Fruit fly (Drosophila melanogaster) whole organism, prepupa: ENCODE results near the gene Ada1-1.
A peak's percentile ranks its signal among the peaks of the same experiment; 100 is the strongest.
"Not testable (repeated sequence)": the region's sequence is repeated elsewhere in the genome, so short reads cannot be mapped to it uniquely, and the experiment has no call there.

Source experiments
- CG11294 ChIP-seq: fragments of 200-800 bp; sonication (Bioruptor generic); IDR thresholded peaks from 2 replicates; pipeline ENCODE4 v1.3.6; 2022; ENCODE audit warnings: missing biosample characterization, missing genetic modification characterization
- CG15336 ChIP-seq: fragments of 200-800 bp; sonication (Bioruptor generic); IDR thresholded peaks from 2 replicates; pipeline ENCODE4 v1.3.6; 2022; ENCODE audit warnings: missing biosample characterization, missing genetic modification characterization
- CG1621 ChIP-seq: fragments of 200-800 bp; sonication (Bioruptor generic); optimal IDR thresholded peaks from 3 replicates; lab custom pipeline; 2018; ENCODE audit warnings: missing biosample characterization, mild to moderate bottlenecking, missing genetic modification characterization
- CG16779 ChIP-seq: fragments of 200-800 bp; sonication (Bioruptor generic); optimal IDR thresholded peaks from 3 replicates; lab custom pipeline; 2017; ENCODE audit warnings: missing biosample characterization, mild to moderate bottlenecking, missing genetic modification characterization
- CG32006 ChIP-seq: fragments of 200-800 bp; sonication (Bioruptor generic); optimal IDR thresholded peaks from 3 replicates; lab custom pipeline; 2017; ENCODE audit warnings: missing biosample characterization, mild to moderate bottlenecking, missing genetic modification characterization
- CG34406 ChIP-seq: fragments of 200-800 bp; sonication (Bioruptor generic); optimal IDR thresholded peaks from 3 replicates; lab custom pipeline; 2016; ENCODE audit warnings: missing biosample characterization, missing genetic modification characterization
- CG3919 ChIP-seq: fragments of 200-800 bp; sonication (Bioruptor generic); optimal IDR thresholded peaks from 3 replicates; lab custom pipeline; 2016; ENCODE audit warnings: missing biosample characterization, missing genetic modification characterization
- CG6792 ChIP-seq: fragments of 200-800 bp; sonication (Bioruptor generic); optimal IDR thresholded peaks from 3 replicates; lab custom pipeline; 2016; ENCODE audit warnings: missing biosample characterization, missing genetic modification characterization
- CG6808 ChIP-seq: fragments of 200-800 bp; sonication (Bioruptor generic); optimal IDR thresholded peaks from 3 replicates; lab custom pipeline; 2017; ENCODE audit warnings: missing biosample characterization, missing genetic modification characterization, mild to moderate bottlenecking, moderate library complexity, missing genetic modification reagents
- CG6854 ChIP-seq: fragments of 200-800 bp; sonication (Bioruptor generic); optimal IDR thresholded peaks from 2 replicates; lab custom pipeline; 2017; ENCODE audit warnings: missing biosample characterization, mild to moderate bottlenecking, missing genetic modification characterization
- CG7368 ChIP-seq: fragments of 200-800 bp; sonication (Bioruptor generic); optimal IDR thresholded peaks from 3 replicates; lab custom pipeline; 2016; ENCODE audit warnings: missing biosample characterization, missing genetic modification characterization
- CG8119 ChIP-seq: fragments of 200-800 bp; sonication (Bioruptor generic); IDR thresholded peaks from 3 replicates; pipeline ENCODE4 v1.3.6; 2022; ENCODE audit warnings: missing biosample characterization, missing genetic modification characterization
- CG8319 ChIP-seq: fragments of 200-800 bp; sonication (Bioruptor generic); optimal IDR thresholded peaks from 3 replicates; lab custom pipeline; 2016; ENCODE audit warnings: missing biosample characterization, missing genetic modification characterization
- CG8632 ChIP-seq: fragments of 200-800 bp; sonication (Bioruptor generic); optimal IDR thresholded peaks from 3 replicates; lab custom pipeline; 2016; ENCODE audit warnings: missing biosample characterization, missing genetic modification characterization
- Eip75B ChIP-seq: fragments of 200-800 bp; sonication (Bioruptor generic); optimal IDR thresholded peaks from 3 replicates; lab custom pipeline; 2016; ENCODE audit warnings: missing biosample characterization, missing genetic modification characterization
- Eip78C ChIP-seq: fragments of 200-800 bp; sonication (Bioruptor generic); peaks from one replicate; lab custom pipeline; 2016; ENCODE audit warnings: missing biosample characterization, missing genetic modification characterization
- Eip93F ChIP-seq: fragments of 200-800 bp; sonication (Bioruptor generic); optimal IDR thresholded peaks from 2 replicates; lab custom pipeline; 2016; ENCODE audit warnings: missing biosample characterization, mild to moderate bottlenecking, missing genetic modification characterization
- Ets96B ChIP-seq: fragments of 200-800 bp; optimal IDR thresholded peaks from 2 replicates; lab custom pipeline; 2019; ENCODE audit warnings: missing biosample characterization, mild to moderate bottlenecking, missing genetic modification characterization, moderate library complexity
- Gug ChIP-seq: fragments of 200-800 bp; sonication (Bioruptor generic); IDR thresholded peaks from 2 replicates; pipeline ENCODE4 v1.3.6; 2022; ENCODE audit warnings: missing biosample characterization, missing genetic modification characterization
- Hr38 ChIP-seq: sonication (Bioruptor generic); optimal IDR thresholded peaks from 2 replicates; lab custom pipeline; 2016; ENCODE audit warnings: missing biosample characterization, missing genetic modification characterization
- Hr4 ChIP-seq: fragments of 200-800 bp; sonication (Bioruptor generic); optimal IDR thresholded peaks from 3 replicates; lab custom pipeline; 2016; ENCODE audit warnings: missing biosample characterization, missing genetic modification characterization
- Lpt ChIP-seq: fragments of 200-800 bp; sonication (Bioruptor generic); optimal IDR thresholded peaks from 3 replicates; lab custom pipeline; 2016; ENCODE audit warnings: missing biosample characterization, missing genetic modification characterization
- OdsH ChIP-seq: fragments of 200-800 bp; sonication (Bioruptor generic); optimal IDR thresholded peaks from 3 replicates; lab custom pipeline; 2016; ENCODE audit warnings: missing biosample characterization, missing genetic modification characterization
- Smox ChIP-seq: fragments of 200-800 bp; sonication (Bioruptor generic); optimal IDR thresholded peaks from 3 replicates; lab custom pipeline; 2016; ENCODE audit warnings: missing biosample characterization, missing genetic modification characterization
- Sox102F ChIP-seq: fragments of 200-800 bp; sonication (Bioruptor generic); optimal IDR thresholded peaks from 2 replicates; lab custom pipeline; 2016; ENCODE audit warnings: missing biosample characterization, mild to moderate bottlenecking, missing genetic modification characterization
- Sox14 ChIP-seq: fragments of 200-800 bp; sonication (Bioruptor generic); optimal IDR thresholded peaks from 3 replicates; lab custom pipeline; 2016; ENCODE audit warnings: missing biosample characterization, missing genetic modification characterization
- Sox15 ChIP-seq: fragments of 200-800 bp; sonication (Bioruptor generic); optimal IDR thresholded peaks from 3 replicates; lab custom pipeline; 2016; ENCODE audit warnings: missing biosample characterization, missing genetic modification characterization
- achi ChIP-seq: fragments of 200-800 bp; sonication (Bioruptor generic); optimal IDR thresholded peaks from 3 replicates; lab custom pipeline; 2016; ENCODE audit warnings: missing biosample characterization, missing genetic modification characterization
- cyc ChIP-seq: fragments of 200-800 bp; sonication (Bioruptor generic); optimal IDR thresholded peaks from 3 replicates; lab custom pipeline; 2016; ENCODE audit warnings: missing biosample characterization, missing genetic modification characterization
- dac ChIP-seq: fragments of 200-800 bp; sonication (Bioruptor generic); optimal IDR thresholded peaks from 2 replicates; lab custom pipeline; 2017; ENCODE audit warnings: missing biosample characterization, mild to moderate bottlenecking, missing genetic modification characterization
- eg ChIP-seq: fragments of 200-800 bp; sonication (Bioruptor generic); IDR thresholded peaks from 3 replicates; pipeline ENCODE4 v1.3.6; 2022; ENCODE audit warnings: missing biosample characterization, missing genetic modification characterization
- esn ChIP-seq: fragments of 200-800 bp; sonication (Bioruptor generic); optimal IDR thresholded peaks from 2 replicates; lab custom pipeline; 2016; ENCODE audit warnings: missing biosample characterization, mild to moderate bottlenecking, missing genetic modification characterization, moderate library complexity
- fd59A ChIP-seq: fragments of 200-800 bp; sonication (Bioruptor generic); optimal IDR thresholded peaks from 2 replicates; lab custom pipeline; 2017; ENCODE audit warnings: missing biosample characterization, mild to moderate bottlenecking, missing genetic modification characterization, missing genetic modification reagents
- fd85E ChIP-seq: fragments of 200-800 bp; sonication (Bioruptor generic); optimal IDR thresholded peaks from 3 replicates; lab custom pipeline; 2016; ENCODE audit warnings: missing biosample characterization, missing genetic modification characterization
- fkh ChIP-seq: fragments of 200-800 bp; sonication (Bioruptor generic); optimal IDR thresholded peaks from 3 replicates; lab custom pipeline; 2017; ENCODE audit warnings: missing biosample characterization, mild to moderate bottlenecking, missing genetic modification characterization, moderate library complexity
- lz ChIP-seq: fragments of 200-800 bp; sonication (Bioruptor generic); optimal IDR thresholded peaks from 3 replicates; lab custom pipeline; 2016; ENCODE audit warnings: missing biosample characterization, missing genetic modification characterization
- net ChIP-seq: fragments of 200-800 bp; sonication (Bioruptor generic); optimal IDR thresholded peaks from 3 replicates; lab custom pipeline; 2016; ENCODE audit warnings: missing biosample characterization, missing genetic modification characterization
- pdm3 ChIP-seq: fragments of 200-800 bp; sonication (Bioruptor generic); optimal IDR thresholded peaks from 3 replicates; lab custom pipeline; 2016; ENCODE audit warnings: missing biosample characterization, missing genetic modification characterization
- salr ChIP-seq, 2 experiments: fragments of 200-800 bp; sonication (Bioruptor generic); optimal IDR thresholded peaks; 3 replicates each; lab custom pipeline; 2016 to 2018; ENCODE audit warnings: missing biosample characterization in 2 of 2, missing genetic modification characterization in 2 of 2, mild to moderate bottlenecking in 1 of 2
- spab ChIP-seq: fragments of 200-800 bp; sonication (Bioruptor generic); optimal IDR thresholded peaks from 2 replicates; lab custom pipeline; 2017; ENCODE audit warnings: missing biosample characterization, mild to moderate bottlenecking, missing genetic modification characterization, missing genetic modification reagents
- ss ChIP-seq, 2 experiments: fragments of 200-800 bp; sonication (Bioruptor generic); optimal IDR thresholded peaks; 2 replicates in 1 of 2; 3 replicates in 1 of 2; lab custom pipeline; 2017 to 2018; ENCODE audit warnings: mild to moderate bottlenecking in 2 of 2, missing biosample characterization in 2 of 2, missing genetic modification characterization in 2 of 2, moderate library complexity in 1 of 2
- svp ChIP-seq: fragments of 200-800 bp; sonication (Bioruptor generic); peaks from one replicate; lab custom pipeline; 2016; ENCODE audit warnings: missing biosample characterization, missing genetic modification characterization
- topi ChIP-seq: fragments of 200-800 bp; sonication (Bioruptor generic); optimal IDR thresholded peaks from 3 replicates; lab custom pipeline; 2016; ENCODE audit warnings: missing biosample characterization, missing genetic modification characterization
- vri ChIP-seq: fragments of 200-800 bp; sonication (Bioruptor generic); optimal IDR thresholded peaks from 3 replicates; lab custom pipeline; 2016; ENCODE audit warnings: missing biosample characterization, mild to moderate bottlenecking, missing genetic modification characterization

The Ada1-1 gene

dm6 chr2L:11996509-11996908 lies at the start of gene Ada1-1:
Ada1-1 (plus strand) TSS chr2L:11996809.
- TF ChIP-seq vri (GFP tag; lab: Kevin White, UChicago); CG7368 (GFP tag; lab: Kevin White, UChicago); Hr38: not testable (repeated sequence)

dm6 chr2L:11947641-11948040 lies 49.0 kb upstream of the Ada1-1 start, which contains the start of gene CG16964:
CG16964 (plus strand) TSS chr2L:11947941.
- no peak for TF ChIP-seq Hr38
- TF ChIP-seq Eip75B = no peak
- no peak for TF ChIP-seq CG1621 (tag; lab: Kevin White, UChicago)
- TF ChIP-seq ss (GFP tag; optimal IDR thresholded peaks at IDR 0.05; lab: Kevin White, UChicago) = no peak
- no peak for TF ChIP-seq topi (GFP tag; lab: Kevin White, UChicago)
- no peak for TF ChIP-seq CG8119
- no peak for TF ChIP-seq Sox15 (GFP tag; lab: Kevin White, UChicago)
- TF ChIP-seq eg (GFP tag; lab: Robert Waterston, UW) = no peak
- no peak for TF ChIP-seq CG8319 (GFP tag; lab: Kevin White, UChicago)
- TF ChIP-seq spab (GFP tag; lab: Kevin White, UChicago) = no peak
- TF ChIP-seq dac (GFP tag; lab: Kevin White, UChicago) = no peak
- no peak for TF ChIP-seq cyc (GFP tag; lab: Kevin White, UChicago)
- no peak for TF ChIP-seq Sox14 (GFP tag; lab: Kevin White, UChicago)
- TF ChIP-seq achi (GFP tag; lab: Kevin White, UChicago) = no peak
- TF ChIP-seq salr (GFP tag; optimal IDR thresholded peaks at IDR 0.05; lab: Kevin White, UChicago) = no peak

DNA sequence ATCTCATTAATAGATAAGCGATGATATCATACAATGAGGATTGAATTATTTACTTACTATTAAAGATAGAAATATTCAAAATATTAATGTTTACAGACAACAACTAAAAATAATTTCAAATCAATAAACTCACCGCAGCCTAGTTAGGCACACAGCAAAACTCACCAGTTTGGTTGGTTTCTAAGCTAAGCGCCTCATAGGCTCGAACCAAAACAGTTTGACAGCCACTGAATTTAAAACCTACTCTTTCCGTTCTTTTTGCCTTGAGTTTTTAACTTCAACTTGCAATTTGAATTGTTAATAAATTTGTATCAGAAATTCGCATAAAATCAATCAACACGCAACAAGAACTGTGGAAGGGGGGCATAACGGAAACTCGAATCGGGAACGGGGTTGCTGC lies 48.1 kb upstream of the Ada1-1 start:
- TF ChIP-seq CG6808 (no peak), Smox (no peak), Sox14 (GFP tag; lab: Kevin White, UChicago) (no peak), Hr4 (no peak), Eip75B (no peak), fd85E (GFP tag; lab: Kevin White, UChicago) (no peak), OdsH (GFP tag; lab: Kevin White, UChicago) (no peak), CG1621 (tag; lab: Kevin White, UChicago) (no peak), Eip78C (GFP tag; lab: Kevin White, UChicago) (no peak), Eip93F (GFP tag; lab: Kevin White, UChicago) (no peak)
- TF ChIP-seq, all 60 proteins: peak for 0

DNA sequence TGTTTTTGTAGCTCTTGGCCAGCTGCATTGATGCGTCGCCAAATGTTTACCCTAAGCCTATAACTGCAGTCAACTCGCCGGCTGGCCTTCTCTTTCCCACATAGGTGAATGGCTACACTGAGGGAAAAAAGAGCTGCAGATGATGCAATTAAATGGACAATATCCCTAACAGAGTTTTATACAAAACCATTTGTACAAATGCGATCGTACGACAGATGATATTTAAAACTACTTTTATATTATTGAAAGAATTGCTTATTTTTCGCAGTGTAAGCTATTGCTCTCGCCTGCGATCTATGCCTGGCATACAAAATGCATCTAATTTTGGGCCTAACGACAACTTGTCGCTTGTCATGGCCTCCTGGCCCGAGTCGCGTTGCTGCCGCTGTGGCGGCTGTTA lies 46.7 kb upstream of the Ada1-1 start:
- TF ChIP-seq CG15336 (peak; percentile 95), CG6808 (peak; percentile 27), CG16779 (peak; percentile 73), eg (GFP tag; lab: Robert Waterston, UW) (peak; percentile 96), Ets96B (tag; lab: Kevin White, UChicago) (peak; percentile 31), CG1621 (tag; lab: Kevin White, UChicago) (peak; percentile 64), achi (GFP tag; lab: Kevin White, UChicago) (peak; percentile 78), svp (GFP tag; lab: Kevin White, UChicago) (no peak), Lpt (GFP tag; lab: Kevin White, UChicago) (peak; percentile 84), lz (GFP tag; lab: Kevin White, UChicago) (peak; percentile 35), OdsH (GFP tag; lab: Kevin White, UChicago) (peak; percentile 86), Eip93F (GFP tag; lab: Kevin White, UChicago) (no peak), CG34406 (GFP tag; lab: Kevin White, UChicago) (peak; percentile 50), CG6792 (GFP tag; lab: Kevin White, UChicago) (peak; percentile 47), fd59A (GFP tag; lab: Kevin White, UChicago) (peak; percentile 65), net (GFP tag; lab: Kevin White, UChicago) (peak; percentile 81), CG11294 (GFP tag; lab: Robert Waterston, UW) (peak; percentile 88), CG32006 (peak; percentile 94), dac (GFP tag; lab: Kevin White, UChicago) (peak; percentile 87), Sox102F (GFP tag; lab: Kevin White, UChicago) (no peak), fd85E (GFP tag; lab: Kevin White, UChicago) (no peak), fkh (GFP tag; lab: Kevin White, UChicago) (no peak), ss (GFP tag; optimal IDR thresholded peaks at IDR 0.05; lab: Kevin White, UChicago) (peak in 1 of 2 experiments; percentile 23), CG8632 (GFP tag; lab: Kevin White, UChicago) (peak; percentile 33), Gug (GFP tag; lab: Robert Waterston, UW) (peak; percentile 89), pdm3 (GFP tag; lab: Kevin White, UChicago) (peak; percentile 82), esn (GFP tag; lab: Kevin White, UChicago) (no peak), Hr38 (peak; percentile 66), CG6854 (no peak), salr (GFP tag; optimal IDR thresholded peaks at IDR 0.05; lab: Kevin White, UChicago) (peak; percentile 39 to 78), Eip78C (GFP tag; lab: Kevin White, UChicago) (peak; percentile 79), spab (GFP tag; lab: Kevin White, UChicago) (peak; percentile 5), cyc (GFP tag; lab: Kevin White, UChicago) (peak; percentile 26), Smox (peak; percentile 21), CG3919 (GFP tag; lab: Kevin White, UChicago) (peak; percentile 67)
